Fruit fly (Drosophila melanogaster) whole organism, wandering third instar larva: ENCODE measurements around the gene Uch-L5.

Experiments used
- Abd-B ChIP-seq: fragments of >200 bp; optimal IDR thresholded peaks from 2 replicates; lab custom pipeline; 2017; ENCODE audit warnings: missing biosample characterization, missing genetic modification characterization
- CG32264 ChIP-seq: fragments of 200-800 bp; sonication (Bioruptor generic); optimal IDR thresholded peaks from 2 replicates; lab custom pipeline; 2016; ENCODE audit warnings: missing biosample characterization, missing genetic modification characterization
- CG9705 ChIP-seq: fragments of 200-800 bp; sonication (Bioruptor generic); optimal IDR thresholded peaks from 2 replicates; lab custom pipeline; 2018; ENCODE audit warnings: missing biosample characterization, mild to moderate bottlenecking, missing genetic modification characterization
- CrebA ChIP-seq: fragments of 200-800 bp; sonication (Bioruptor generic); optimal IDR thresholded peaks from 2 replicates; lab custom pipeline; 2016; ENCODE audit warnings: missing biosample characterization, mild to moderate bottlenecking, missing genetic modification characterization, borderline replicate concordance
- Dfd ChIP-seq: fragments of >200 bp; optimal IDR thresholded peaks from 2 replicates; lab custom pipeline; 2017; ENCODE audit warnings: missing biosample characterization, missing genetic modification characterization
- Dif ChIP-seq: fragments of 200-275, 200-300 bp; sonication (Bioruptor generic); optimal IDR thresholded peaks from 2 replicates; lab custom pipeline; 2018; ENCODE audit warnings: missing biosample characterization, missing genetic modification characterization; ENCODE audit not compliant: partially characterized antibody
- GATAd ChIP-seq: sonication (Bioruptor generic); optimal IDR thresholded peaks from 2 replicates; lab custom pipeline; 2016; ENCODE audit warnings: missing biosample characterization, missing genetic modification characterization
- HLH106 ChIP-seq: fragments of 200-800 bp; optimal IDR thresholded peaks from 3 replicates; lab custom pipeline; 2019; ENCODE audit warnings: missing biosample characterization, mild to moderate bottlenecking, missing genetic modification characterization, moderate library complexity
- Hnf4 ChIP-seq: fragments of 200-800 bp; sonication (Bioruptor generic); optimal IDR thresholded peaks from 2 replicates; lab custom pipeline; 2016; ENCODE audit warnings: missing biosample characterization, mild to moderate bottlenecking, missing genetic modification characterization
- Hr83 ChIP-seq: fragments of 200-300 bp; sonication (Bioruptor generic); optimal IDR thresholded peaks from 2 replicates; lab custom pipeline; 2016; ENCODE audit warnings: missing biosample characterization, mild to moderate bottlenecking, missing genetic modification characterization, moderate library complexity; ENCODE audit not compliant: poor library complexity, severe bottlenecking
- Mio ChIP-seq: sonication (Bioruptor generic); optimal IDR thresholded peaks from 2 replicates; lab custom pipeline; 2016; ENCODE audit warnings: missing biosample characterization, missing genetic modification characterization
- OdsH ChIP-seq: fragments of 200-800 bp; sonication (Bioruptor generic); optimal IDR thresholded peaks from 2 replicates; lab custom pipeline; 2016; ENCODE audit warnings: missing biosample characterization, mild to moderate bottlenecking, missing genetic modification characterization
- Rel ChIP-seq, 2 experiments: fragments of 200-800 bp; sonication (Bioruptor generic) in 1 of 2; optimal IDR thresholded peaks; 2 replicates in 1 of 2; 3 replicates in 1 of 2; lab custom pipeline; 2016 to 2019; ENCODE audit warnings: mild to moderate bottlenecking in 2 of 2, missing biosample characterization in 2 of 2, missing genetic modification characterization in 2 of 2, moderate library complexity in 1 of 2
- Sp1 ChIP-seq: fragments of 200-800 bp; sonication (Bioruptor generic); optimal IDR thresholded peaks from 3 replicates; lab custom pipeline; 2019; ENCODE audit warnings: missing biosample characterization, mild to moderate bottlenecking, missing genetic modification characterization, moderate library complexity
- Vsx2 ChIP-seq: fragments of 200-300, 225-300 bp; sonication (Bioruptor generic); optimal IDR thresholded peaks from 2 replicates; lab custom pipeline; 2018; ENCODE audit warnings: missing biosample characterization, missing genetic modification characterization; ENCODE audit not compliant: partially characterized antibody
- br ChIP-seq: fragments of 200-800 bp; sonication (Bioruptor generic); optimal IDR thresholded peaks from 2 replicates; lab custom pipeline; 2016; ENCODE audit warnings: missing biosample characterization, missing genetic modification characterization
- brk ChIP-seq: fragments of 200-800 bp; sonication (Bioruptor generic); optimal IDR thresholded peaks from 2 replicates; lab custom pipeline; 2016; ENCODE audit warnings: missing biosample characterization, mild to moderate bottlenecking, missing genetic modification characterization
- dl ChIP-seq, 2 experiments: fragments of 175-275, 200-275 bp in 1 of 2; fragments of 200-275 bp in 1 of 2; sonication (Bioruptor generic); optimal IDR thresholded peaks; lab custom pipeline; 2018; ENCODE audit warnings: mild to moderate bottlenecking in 2 of 2, missing biosample characterization in 2 of 2, missing genetic modification characterization in 2 of 2, moderate library complexity in 2 of 2; ENCODE audit not compliant: partially characterized antibody in 2 of 2, insufficient read depth in 1 of 2
- dmrt93B ChIP-seq: fragments of 200-800 bp; sonication (Bioruptor generic); optimal IDR thresholded peaks from 2 replicates; lab custom pipeline; 2018; ENCODE audit warnings: missing biosample characterization, mild to moderate bottlenecking, missing genetic modification characterization
- dsf ChIP-seq: sonication (Bioruptor generic); optimal IDR thresholded peaks from 2 replicates; lab custom pipeline; 2016; ENCODE audit warnings: missing biosample characterization, missing genetic modification characterization, borderline replicate concordance
- ey ChIP-seq: fragments of 200-800 bp; sonication (Bioruptor generic); optimal IDR thresholded peaks from 2 replicates; lab custom pipeline; 2016; ENCODE audit warnings: missing biosample characterization, missing genetic modification characterization
- foxo ChIP-seq, 2 experiments: fragments of 200-800 bp; sonication (Bioruptor generic); optimal IDR thresholded peaks; 2 replicates in 1 of 2; 3 replicates in 1 of 2; lab custom pipeline; 2016 to 2017; ENCODE audit warnings: missing biosample characterization in 2 of 2, missing genetic modification characterization in 2 of 2
- fru ChIP-seq: fragments of 200-800 bp; sonication (Bioruptor generic); optimal IDR thresholded peaks from 3 replicates; lab custom pipeline; 2016; ENCODE audit warnings: missing biosample characterization, mild to moderate bottlenecking, missing genetic modification characterization
- h ChIP-seq: fragments of 200-800 bp; sonication (Bioruptor generic); optimal IDR thresholded peaks from 3 replicates; lab custom pipeline; 2016; ENCODE audit warnings: missing biosample characterization, mild to moderate bottlenecking, missing genetic modification characterization
- jim ChIP-seq: fragments of 175-275, 200-325 bp; sonication (Bioruptor generic); optimal IDR thresholded peaks from 2 replicates; lab custom pipeline; 2016; ENCODE audit warnings: missing biosample characterization, mild to moderate bottlenecking, missing genetic modification characterization
- pan ChIP-seq: fragments of >200 bp; optimal IDR thresholded peaks from 2 replicates; lab custom pipeline; 2017
- psq ChIP-seq: fragments of 200-800 bp; sonication (Bioruptor generic); optimal IDR thresholded peaks from 3 replicates; lab custom pipeline; 2017; ENCODE audit warnings: missing biosample characterization, mild to moderate bottlenecking, missing genetic modification characterization, moderate library complexity
- rgr ChIP-seq: fragments of 200-800 bp; sonication (Bioruptor generic); optimal IDR thresholded peaks from 3 replicates; lab custom pipeline; 2016; ENCODE audit warnings: missing biosample characterization, mild to moderate bottlenecking, missing genetic modification characterization
- sage ChIP-seq: fragments of 200-800 bp; sonication (Bioruptor generic); optimal IDR thresholded peaks from 2 replicates; lab custom pipeline; 2016; ENCODE audit warnings: missing biosample characterization, mild to moderate bottlenecking, missing genetic modification characterization
- sv ChIP-seq: fragments of 200-800 bp; sonication (Bioruptor generic); optimal IDR thresholded peaks from 3 replicates; lab custom pipeline; 2016; ENCODE audit warnings: missing biosample characterization, missing genetic modification characterization
- tai ChIP-seq: sonication (Bioruptor generic); optimal IDR thresholded peaks from 2 replicates; lab custom pipeline; 2016; ENCODE audit warnings: missing biosample characterization, missing genetic modification characterization
- woc ChIP-seq: sonication (Bioruptor generic); optimal IDR thresholded peaks from 2 replicates; lab custom pipeline; 2016; ENCODE audit warnings: missing biosample characterization, mild to moderate bottlenecking, missing genetic modification characterization

Uch-L5 gene

dm6 chr3L:9476829-9477228, at the start of gene Uch-L5, which contains the start of gene Jarid2:
Gene Uch-L5, minus strand, starts transcription at chr3L:9476965.
Gene Jarid2, plus strand, starts transcription at chr3L:9477038.
- TF ChIP-seq Dif (GFP tag; lab: Kevin White, UChicago) (no peak), Rel (GFP tag; optimal IDR thresholded peaks at IDR 0.05; lab: Kevin White, UChicago) (no peak), Rel (tag; optimal IDR thresholded peaks at IDR 0.05; lab: Kevin White, UChicago) (peak; percentile 51), Vsx2 (GFP tag; lab: Kevin White, UChicago) (no peak), psq (peak; percentile 70), pan (lab: Kevin White, UChicago) (no peak), woc (GFP tag; lab: Kevin White, UChicago) (no peak), HLH106 (tag; lab: Kevin White, UChicago) (peak; percentile 48), Hr83 (peak; percentile 83), h (GFP tag; lab: Kevin White, UChicago) (peak; percentile 66), Sp1 (GFP tag; lab: Kevin White, UChicago) (peak; percentile 55), dmrt93B (GFP tag; lab: Kevin White, UChicago) (no peak), Hnf4 (GFP tag; lab: Kevin White, UChicago) (no peak), rgr (GFP tag; lab: Kevin White, UChicago) (peak; percentile 68), CG9705 (GFP tag; lab: Kevin White, UChicago) (peak; percentile 37), ey (GFP tag; lab: Kevin White, UChicago) (peak; percentile 47), foxo (GFP tag; optimal IDR thresholded peaks at IDR 0.05; lab: Kevin White, UChicago) (peak in 1 of 2 experiments; percentile 78), sv (GFP tag; lab: Kevin White, UChicago) (no peak), dsf (GFP tag; lab: Kevin White, UChicago) (no peak), dl (GFP tag; optimal IDR thresholded peaks at IDR 0.05; lab: Kevin White, UChicago; ENCODE audit: insufficient read depth in 1 of 2, partially characterized antibody in 2 of 2) (no peak), fru (peak; percentile 49), OdsH (peak; percentile 35), br (GFP tag; lab: Kevin White, UChicago) (no peak)

DNA sequence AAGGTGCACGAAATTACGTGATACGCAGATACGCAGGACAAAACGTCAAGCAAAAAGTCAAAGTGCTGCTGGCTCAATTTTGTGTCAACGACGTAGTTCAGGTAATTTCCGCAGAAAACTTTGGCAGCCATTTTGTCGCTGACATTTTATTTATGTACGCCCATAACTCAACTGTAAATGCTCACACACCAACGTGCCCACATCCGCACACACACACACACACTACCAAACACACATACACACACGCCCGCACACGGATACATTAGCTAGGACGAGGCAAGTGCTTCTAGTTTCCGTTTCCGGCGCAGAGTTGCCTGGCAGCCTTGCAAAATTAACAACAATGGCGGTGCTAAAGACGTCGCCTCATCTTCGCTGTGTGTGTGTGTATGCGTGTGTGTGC, 48.7 kb upstream of the Uch-L5 start, which contains the start of gene CG33700:
CG33700 (minus strand) TSS at position 101 of the 400 bp plus-strand sequence.
- TF ChIP-seq Rel (GFP tag; optimal IDR thresholded peaks at IDR 0.05; lab: Kevin White, UChicago) (no peak), Rel (tag; optimal IDR thresholded peaks at IDR 0.05; lab: Kevin White, UChicago) (no peak), Dfd (GFP tag; lab: Kevin White, UChicago) (peak; percentile 70)

- TF ChIP-seq Sp1 (GFP tag; lab: Kevin White, UChicago), result no peak
- TF ChIP-seq tai, result no peak
- TF ChIP-seq GATAd (GFP tag; lab: Kevin White, UChicago), result no peak
- TF ChIP-seq OdsH, result no peak
- TF ChIP-seq Mio, result no peak
- no peak for TF ChIP-seq fru
- no peak for TF ChIP-seq CrebA
Measured at dm6 chr3L:9513309-9513708, 36.5 kb upstream of the Uch-L5 start, which contains the start of gene CG33702. Gene CG33702, minus strand, starts transcription at chr3L:9513409.

dm6 chr3L:9512560-9512959, 35.8 kb upstream of the Uch-L5 start, which contains the start of gene CG33703:
Gene CG33703, minus strand, starts transcription at chr3L:9512660.
- TF ChIP-seq brk (GFP tag; lab: Kevin White, UChicago), result no peak
- no peak for TF ChIP-seq fru
- no peak for TF ChIP-seq br (GFP tag; lab: Kevin White, UChicago)
- no peak for TF ChIP-seq Abd-B (GFP tag; lab: Kevin White, UChicago)
- TF ChIP-seq ey (GFP tag; lab: Kevin White, UChicago), result no peak
- TF ChIP-seq sage (GFP tag; lab: Kevin White, UChicago), result no peak
- no peak for TF ChIP-seq sv (GFP tag; lab: Kevin White, UChicago)
- no peak for TF ChIP-seq CG32264 (GFP tag; lab: Kevin White, UChicago)
- TF ChIP-seq Hnf4 (GFP tag; lab: Kevin White, UChicago), result no peak
- TF ChIP-seq GATAd (GFP tag; lab: Kevin White, UChicago), result no peak
- no peak for TF ChIP-seq jim
